Worm (Caenorhabditis elegans) whole organism, L3 larva: Measurements from ENCODE around the gene R13H4.5.

Experiments used
- R02D3.7 ChIP-seq: fragments of 150-350 bp; optimal IDR thresholded peaks from 2 replicates; lab custom pipeline; 2014; ENCODE audit warnings: missing biosample characterization, missing genetic modification characterization
- ZK546.5 ChIP-seq: sonication (generic microtip); optimal IDR thresholded peaks from 2 replicates; lab custom pipeline; 2017; ENCODE audit warnings: missing biosample characterization, missing genetic modification characterization
- aly-2 ChIP-seq: fragments of 150-350 bp; optimal IDR thresholded peaks from 2 replicates; lab custom pipeline; 2014; ENCODE audit warnings: missing biosample characterization, missing genetic modification characterization
- ama-1 ChIP-seq: fragments of 150-350 bp; optimal IDR thresholded peaks from 2 replicates; lab custom pipeline; 2018
- ceh-16 ChIP-seq: sonication (generic microtip); optimal IDR thresholded peaks from 2 replicates; lab custom pipeline; 2017; ENCODE audit warnings: missing biosample characterization, missing genetic modification characterization
- ceh-28 ChIP-seq: fragments of 150-350 bp; optimal IDR thresholded peaks from 2 replicates; lab custom pipeline; 2014; ENCODE audit warnings: missing biosample characterization, missing genetic modification reagents, missing genetic modification characterization
- ceh-82 ChIP-seq: fragments of 150-350 bp; optimal IDR thresholded peaks from 2 replicates; lab custom pipeline; 2014; ENCODE audit warnings: missing biosample characterization, missing genetic modification characterization
- ceh-9 ChIP-seq: sonication (generic microtip); optimal IDR thresholded peaks from 2 replicates; lab custom pipeline; 2018; ENCODE audit warnings: missing biosample characterization, missing genetic modification characterization
- daf-12 ChIP-seq: fragments of 150-350 bp; optimal IDR thresholded peaks from 2 replicates; lab custom pipeline; 2014; ENCODE audit warnings: missing biosample characterization, missing genetic modification reagents, missing genetic modification characterization
- egl-27 ChIP-seq: sonication (generic microtip); optimal IDR thresholded peaks from 4 replicates; lab custom pipeline; 2017; ENCODE audit warnings: missing biosample characterization, missing genetic modification reagents, missing genetic modification characterization
- egl-5 ChIP-seq: fragments of 150-350 bp; optimal IDR thresholded peaks from 2 replicates; lab custom pipeline; 2017; ENCODE audit warnings: missing biosample characterization, missing genetic modification reagents, missing genetic modification characterization, inconsistent platforms
- elt-1 ChIP-seq: fragments of 150-350 bp; optimal IDR thresholded peaks from 2 replicates; lab custom pipeline; 2014; ENCODE audit warnings: missing biosample characterization, missing genetic modification characterization
- elt-2 ChIP-seq: sonication (generic microtip); optimal IDR thresholded peaks from 2 replicates; lab custom pipeline; 2016; ENCODE audit warnings: missing genetic modification reagents, mild to moderate bottlenecking, missing genetic modification characterization, missing compliant biosample characterization
- elt-3 ChIP-seq, 3 experiments: fragments of 150-350 bp in 1 of 3; sonication (generic microtip) in 2 of 3; optimal IDR thresholded peaks; 2 replicates in 2 of 3; 4 replicates in 1 of 3; lab custom pipeline; 2014 to 2017; ENCODE audit warnings: missing biosample characterization in 3 of 3, missing genetic modification characterization in 3 of 3
- eor-1 ChIP-seq, 2 experiments: fragments of 150-350 bp; optimal IDR thresholded peaks; 2 replicates each; lab custom pipeline; 2014 to 2018; ENCODE audit warnings: missing biosample characterization in 2 of 2, missing genetic modification characterization in 2 of 2
- fkh-10 ChIP-seq: sonication (generic microtip); optimal IDR thresholded peaks from 2 replicates; lab custom pipeline; 2017; ENCODE audit warnings: missing biosample characterization, missing genetic modification reagents, missing genetic modification characterization
- fkh-2 ChIP-seq: fragments of 150-350 bp; optimal IDR thresholded peaks from 2 replicates; lab custom pipeline; 2014; ENCODE audit warnings: missing biosample characterization, missing genetic modification reagents, missing genetic modification characterization
- fos-1 ChIP-seq: fragments of 150-350 bp; optimal IDR thresholded peaks from 2 replicates; lab custom pipeline; 2014; ENCODE audit warnings: missing biosample characterization, missing genetic modification characterization
- hmg-11 ChIP-seq: sonication (generic microtip); optimal IDR thresholded peaks from 2 replicates; lab custom pipeline; 2016; ENCODE audit warnings: missing genetic modification characterization, missing compliant biosample characterization
- jun-1 ChIP-seq: fragments of 150-350 bp; optimal IDR thresholded peaks from 2 replicates; lab custom pipeline; 2014; ENCODE audit warnings: missing biosample characterization, missing genetic modification reagents, missing genetic modification characterization
- lin-15B ChIP-seq: fragments of 150-350 bp; optimal IDR thresholded peaks from 2 replicates; lab custom pipeline; 2014; ENCODE audit warnings: missing biosample characterization, missing genetic modification characterization
- lin-39 ChIP-seq: fragments of 150-350 bp; optimal IDR thresholded peaks from 2 replicates; lab custom pipeline; 2018; ENCODE audit warnings: missing biosample characterization, missing genetic modification reagents, missing genetic modification characterization
- lsy-12 ChIP-seq: sonication (generic microtip); optimal IDR thresholded peaks from 2 replicates; lab custom pipeline; 2016; ENCODE audit warnings: mild to moderate bottlenecking, missing genetic modification characterization, missing compliant biosample characterization
- mdl-1 ChIP-seq: fragments of 150-350 bp; optimal IDR thresholded peaks from 2 replicates; lab custom pipeline; 2014; ENCODE audit warnings: missing biosample characterization, missing genetic modification characterization
- mml-1 ChIP-seq: fragments of 150-350 bp; sonication (generic microtip); optimal IDR thresholded peaks from 3 replicates; lab custom pipeline; 2014; ENCODE audit warnings: missing biosample characterization, missing genetic modification characterization
- nfya-1 ChIP-seq: sonication (generic microtip); optimal IDR thresholded peaks from 2 replicates; lab custom pipeline; 2017; ENCODE audit warnings: missing genetic modification characterization, mild to moderate bottlenecking, missing compliant biosample characterization, antibody characterized with exemption, moderate library complexity; ENCODE audit not compliant: insufficient read depth
- nhr-11 ChIP-seq: fragments of 150-350 bp; optimal IDR thresholded peaks from 2 replicates; lab custom pipeline; 2014; ENCODE audit warnings: missing biosample characterization, missing genetic modification characterization
- nhr-12 ChIP-seq: fragments of 150-350 bp; optimal IDR thresholded peaks from 2 replicates; lab custom pipeline; 2014; ENCODE audit warnings: missing biosample characterization, missing genetic modification characterization
- nhr-23 ChIP-seq: fragments of 150-350 bp; optimal IDR thresholded peaks from 2 replicates; lab custom pipeline; 2014; ENCODE audit warnings: missing biosample characterization, missing genetic modification reagents, missing genetic modification characterization
- nhr-237 ChIP-seq: fragments of 150-350 bp; optimal IDR thresholded peaks from 2 replicates; lab custom pipeline; 2014; ENCODE audit warnings: missing biosample characterization, missing genetic modification characterization
- nhr-25 ChIP-seq: sonication (generic microtip); optimal IDR thresholded peaks from 2 replicates; lab custom pipeline; 2017; ENCODE audit warnings: missing biosample characterization, missing genetic modification characterization
- nhr-28 ChIP-seq: fragments of 150-350 bp; optimal IDR thresholded peaks from 2 replicates; lab custom pipeline; 2014; ENCODE audit warnings: missing biosample characterization, missing genetic modification characterization
- nhr-43 ChIP-seq: sonication (generic microtip); optimal IDR thresholded peaks from 2 replicates; lab custom pipeline; 2016; ENCODE audit warnings: mild to moderate bottlenecking, missing genetic modification characterization, missing compliant biosample characterization; ENCODE audit not compliant: poor library complexity, severe bottlenecking
- nhr-67 ChIP-seq: fragments of 150-350 bp; optimal IDR thresholded peaks from 2 replicates; lab custom pipeline; 2014; ENCODE audit warnings: missing biosample characterization, missing genetic modification characterization
- nhr-76 ChIP-seq: fragments of 150-350 bp; sonication (generic microtip); optimal IDR thresholded peaks from 5 replicates; lab custom pipeline; 2014; ENCODE audit warnings: missing biosample characterization, missing genetic modification characterization
- nhr-77 ChIP-seq: fragments of 150-350 bp; optimal IDR thresholded peaks from 2 replicates; lab custom pipeline; 2014; ENCODE audit warnings: missing biosample characterization, missing genetic modification characterization
- pha-4 ChIP-seq: fragments of 150-350 bp; optimal IDR thresholded peaks from 2 replicates; lab custom pipeline; 2014; ENCODE audit warnings: missing biosample characterization, missing genetic modification reagents, missing genetic modification characterization
- pqm-1 ChIP-seq: fragments of 150-350 bp; optimal IDR thresholded peaks from 2 replicates; lab custom pipeline; 2017; ENCODE audit warnings: missing biosample characterization, missing genetic modification characterization, inconsistent platforms
- sea-2 ChIP-seq: fragments of 150-350 bp; sonication (generic microtip); optimal IDR thresholded peaks from 4 replicates; lab custom pipeline; 2014; ENCODE audit warnings: missing biosample characterization, missing genetic modification reagents, missing genetic modification characterization
- skn-1 ChIP-seq: fragments of 150-350 bp; optimal IDR thresholded peaks from 2 replicates; lab custom pipeline; 2014; ENCODE audit warnings: missing biosample characterization, missing genetic modification characterization
- snpc-4 ChIP-seq: fragments of 150-350 bp; optimal IDR thresholded peaks from 2 replicates; lab custom pipeline; 2014; ENCODE audit warnings: missing biosample characterization, missing genetic modification characterization
- tbx-2 ChIP-seq: sonication (generic microtip); optimal IDR thresholded peaks from 2 replicates; lab custom pipeline; 2016; ENCODE audit warnings: mild to moderate bottlenecking, missing genetic modification characterization, missing compliant biosample characterization
- unc-39 ChIP-seq: sonication (generic microtip); optimal IDR thresholded peaks from 4 replicates; lab custom pipeline; 2017; ENCODE audit warnings: missing biosample characterization, missing genetic modification characterization
- unc-62 ChIP-seq: fragments of 150-350 bp; sonication (generic microtip); optimal IDR thresholded peaks from 4 replicates; lab custom pipeline; 2014; ENCODE audit warnings: missing biosample characterization, missing genetic modification reagents, missing genetic modification characterization
- zag-1 ChIP-seq: fragments of 150-350 bp; optimal IDR thresholded peaks from 2 replicates; lab custom pipeline; 2014; ENCODE audit warnings: missing biosample characterization, missing genetic modification characterization
- ztf-11 ChIP-seq: fragments of 150-350 bp; optimal IDR thresholded peaks from 2 replicates; lab custom pipeline; 2014; ENCODE audit warnings: missing biosample characterization, missing genetic modification characterization
- ztf-4 ChIP-seq: fragments of 150-350 bp; optimal IDR thresholded peaks from 2 replicates; lab custom pipeline; 2014; ENCODE audit warnings: missing biosample characterization, missing genetic modification characterization

The R13H4.5 gene

ce11 chrV:11885087-11885486 is 24.6 kb downstream of the R13H4.5 start:
- TF ChIP-seq nhr-67 (tag; lab: Kevin White, UChicago), result no peak
- peak; percentile 32 for TF ChIP-seq elt-2
- TF ChIP-seq pha-4 (tag; lab: Kevin White, UChicago), result peak; percentile 73
- peak; percentile 94 for TF ChIP-seq pqm-1 (tag; lab: Kevin White, UChicago)
- no peak for TF ChIP-seq ZK546.5 (tag; lab: Kevin White, UChicago)
- peak; percentile 39 for TF ChIP-seq jun-1 (tag; lab: Kevin White, UChicago)
- TF ChIP-seq, all 47 proteins: peak for 4

- TF ChIP-seq nhr-76 (tag; lab: Kevin White, UChicago), result no peak
- no peak for TF ChIP-seq R02D3.7
- no peak for TF ChIP-seq nhr-11 (tag; lab: Kevin White, UChicago)
- no peak for TF ChIP-seq nhr-12 (tag; lab: Kevin White, UChicago)
- peak; percentile 85 for TF ChIP-seq elt-2
- TF ChIP-seq nhr-237 (tag; lab: Kevin White, UChicago), result no peak
- no peak for TF ChIP-seq sea-2
- TF ChIP-seq mdl-1 (tag; lab: Kevin White, UChicago), result peak; percentile 47
- peak; percentile 91 for TF ChIP-seq pqm-1 (tag; lab: Kevin White, UChicago)
- TF ChIP-seq lsy-12 (tag; lab: Kevin White, UChicago), result no peak
- peak; percentile 68 for TF ChIP-seq nhr-43 (tag; lab: Kevin White, UChicago)
- no peak for TF ChIP-seq ceh-28
- no peak for TF ChIP-seq aly-2
- TF ChIP-seq ceh-82 (tag; lab: Kevin White, UChicago), result no peak
- TF ChIP-seq snpc-4 (tag; lab: Kevin White, UChicago), result no peak
- no peak for TF ChIP-seq egl-27 (tag; lab: Kevin White, UChicago)
- peak; percentile 86 for TF ChIP-seq ama-1
- TF ChIP-seq zag-1 (tag; lab: Kevin White, UChicago), result no peak
- peak; percentile 93 for TF ChIP-seq jun-1 (tag; lab: Kevin White, UChicago)
- TF ChIP-seq nfya-1, result peak; percentile 27
- TF ChIP-seq nhr-28, result no peak
- no peak for TF ChIP-seq egl-5 (tag; lab: Kevin White, UChicago)
- no peak for TF ChIP-seq tbx-2
- no peak for TF ChIP-seq fkh-2
- TF ChIP-seq mml-1 (tag; lab: Kevin White, UChicago), result no peak
- no peak for TF ChIP-seq skn-1 (tag; lab: Kevin White, UChicago)
- no peak for TF ChIP-seq ztf-11 (tag; lab: Kevin White, UChicago)
- peak; percentile 85 for TF ChIP-seq pha-4 (tag; lab: Kevin White, UChicago)
- TF ChIP-seq nhr-25, result no peak
- no peak for TF ChIP-seq hmg-11 (tag; lab: Kevin White, UChicago)
- TF ChIP-seq ceh-9, result no peak
- TF ChIP-seq fos-1 (tag; lab: Kevin White, UChicago), result no peak
- TF ChIP-seq nhr-23 (tag; lab: Kevin White, UChicago), result peak; percentile 59
- no peak for TF ChIP-seq lin-15B (tag; lab: Kevin White, UChicago)
- TF ChIP-seq eor-1 (tag; optimal IDR thresholded peaks at IDR 0.05; lab: Kevin White, UChicago), result no peak
- TF ChIP-seq ztf-4 (tag; lab: Kevin White, UChicago), result no peak
- no peak for TF ChIP-seq elt-3 (tag; optimal IDR thresholded peaks at IDR 0.05; lab: Kevin White, UChicago)
- no peak for TF ChIP-seq unc-39 (tag; lab: Kevin White, UChicago)
- no peak for TF ChIP-seq unc-62 (GFP tag; lab: Kevin White, UChicago)
- TF ChIP-seq ceh-16, result no peak
- TF ChIP-seq daf-12 (tag; lab: Kevin White, UChicago), result no peak
- TF ChIP-seq fkh-10 (GFP tag; lab: Kevin White, UChicago), result no peak
- peak; percentile 2 for TF ChIP-seq lin-39 (tag; lab: Kevin White, UChicago)
- TF ChIP-seq nhr-77, result no peak
- no peak for TF ChIP-seq elt-1
- no peak for TF ChIP-seq nhr-67 (tag; lab: Kevin White, UChicago)
- TF ChIP-seq ZK546.5 (tag; lab: Kevin White, UChicago), result no peak
Observed at ce11 chrV:11885939-11886338, 25.5 kb downstream of the R13H4.5 start.
